Worm (Caenorhabditis elegans) whole organism, L1 larva: ENCODE measurements around the gene srg-27.

ENCODE experiments used
- C16A3.4 ChIP-seq: fragments of 150-350 bp; optimal IDR thresholded peaks from 2 replicates; lab custom pipeline; 2014; ENCODE audit warnings: missing biosample characterization, missing genetic modification characterization
- Y116A8C.19 ChIP-seq: sonication (generic microtip); optimal IDR thresholded peaks from 2 replicates; lab custom pipeline; 2016; ENCODE audit warnings: missing compliant biosample characterization, missing genetic modification characterization, borderline replicate concordance
- aha-1 ChIP-seq: fragments of 150-350 bp; optimal IDR thresholded peaks from 2 replicates; lab custom pipeline; 2014; ENCODE audit warnings: missing biosample characterization, missing genetic modification characterization
- ama-1 ChIP-seq: fragments of 150-350 bp; optimal IDR thresholded peaks from 2 replicates; lab custom pipeline; 2014
- blmp-1 ChIP-seq: fragments of 150-350 bp; optimal IDR thresholded peaks from 2 replicates; lab custom pipeline; 2014; ENCODE audit warnings: missing biosample characterization, missing genetic modification characterization
- ceh-8 ChIP-seq: fragments of 200-800 bp; sonication (Bioruptor generic); optimal IDR thresholded peaks from 2 replicates; lab custom pipeline; 2018; ENCODE audit warnings: mild to moderate bottlenecking, missing genetic modification characterization, moderate library complexity, missing compliant biosample characterization
- ceh-82 ChIP-seq, 3 experiments: fragments of 150-350 bp in 1 of 3; sonication (generic microtip) in 2 of 3; optimal IDR thresholded peaks; 2 replicates each; lab custom pipeline; 2014 to 2017; ENCODE audit warnings: missing biosample characterization in 3 of 3, missing genetic modification characterization in 3 of 3
- dpl-1 ChIP-seq, 3 experiments: fragments of 150-350 bp in 2 of 3; sonication (generic microtip) in 1 of 3; optimal IDR thresholded peaks; 2 replicates each; lab custom pipeline; 2014 to 2017; ENCODE audit warnings: missing biosample characterization in 3 of 3, missing genetic modification characterization in 3 of 3, missing genetic modification reagents in 3 of 3
- dsc-1 ChIP-seq: sonication (generic microtip); optimal IDR thresholded peaks from 2 replicates; lab custom pipeline; 2016; ENCODE audit warnings: mild to moderate bottlenecking, missing genetic modification characterization, missing compliant biosample characterization
- efl-1 ChIP-seq, 4 experiments: fragments of 150-350 bp; optimal IDR thresholded peaks in 3 of 4; peaks in 1 of 4; 1 replicate in 1 of 4; 2 replicates in 3 of 4; lab custom pipeline; 2014; ENCODE audit warnings: missing biosample characterization in 2 of 4, missing genetic modification characterization in 2 of 4, missing genetic modification reagents in 2 of 4
- elt-2 ChIP-seq: sonication (generic microtip); optimal IDR thresholded peaks from 2 replicates; lab custom pipeline; 2016; ENCODE audit warnings: missing genetic modification characterization, mild to moderate bottlenecking, inconsistent platforms, missing compliant biosample characterization, missing genetic modification reagents
- elt-3 ChIP-seq, 6 experiments: fragments of 150-350 bp in 1 of 6; sonication (generic microtip); optimal IDR thresholded peaks; 2 replicates each; lab custom pipeline; 2017 to 2018; ENCODE audit warnings: missing biosample characterization in 6 of 6, missing genetic modification characterization in 6 of 6, inconsistent platforms in 1 of 6
- fkh-10 ChIP-seq: sonication (generic microtip); optimal IDR thresholded peaks from 2 replicates; lab custom pipeline; 2017; ENCODE audit warnings: missing biosample characterization, missing genetic modification reagents, missing genetic modification characterization
- fkh-8 ChIP-seq: sonication (generic microtip); optimal IDR thresholded peaks from 2 replicates; lab custom pipeline; 2016; ENCODE audit warnings: mild to moderate bottlenecking, missing genetic modification characterization, missing compliant biosample characterization
- grh-1 ChIP-seq: fragments of 200-800 bp; sonication (Bioruptor generic); IDR thresholded peaks from 2 replicates; pipeline ENCODE4 v1.3.6; 2022; ENCODE audit warnings: missing genetic modification reagents, missing genetic modification characterization, missing compliant biosample characterization
- jun-1 ChIP-seq: fragments of 150-350 bp; optimal IDR thresholded peaks from 2 replicates; lab custom pipeline; 2014; ENCODE audit warnings: missing biosample characterization, missing genetic modification reagents, missing genetic modification characterization
- lin-13 ChIP-seq: fragments of 150-350 bp; optimal IDR thresholded peaks from 2 replicates; lab custom pipeline; 2014; ENCODE audit warnings: missing biosample characterization, missing genetic modification reagents, missing genetic modification characterization
- lin-15B ChIP-seq: fragments of 150-350 bp; sonication (generic microtip); optimal IDR thresholded peaks from 3 replicates; lab custom pipeline; 2014; ENCODE audit warnings: missing biosample characterization, missing genetic modification characterization
- mdl-1 ChIP-seq, 2 experiments: fragments of 150-350 bp; optimal IDR thresholded peaks; 2 replicates each; lab custom pipeline; 2014 to 2017; ENCODE audit warnings: missing biosample characterization in 2 of 2, missing genetic modification characterization in 2 of 2, inconsistent platforms in 1 of 2
- mef-2 ChIP-seq: fragments of 150-350 bp; optimal IDR thresholded peaks from 2 replicates; lab custom pipeline; 2014; ENCODE audit warnings: missing biosample characterization, missing genetic modification characterization
- nhr-11 ChIP-seq: fragments of 150-350 bp; optimal IDR thresholded peaks from 2 replicates; lab custom pipeline; 2014; ENCODE audit warnings: missing biosample characterization, missing genetic modification characterization
- nhr-84 ChIP-seq: sonication (generic microtip); optimal IDR thresholded peaks from 2 replicates; lab custom pipeline; 2017; ENCODE audit warnings: missing biosample characterization, missing genetic modification characterization
- pag-3 ChIP-seq: sonication (generic microtip); optimal IDR thresholded peaks from 2 replicates; lab custom pipeline; 2017; ENCODE audit warnings: missing genetic modification characterization, mild to moderate bottlenecking, missing compliant biosample characterization, antibody characterized with exemption, borderline replicate concordance; ENCODE audit not compliant: insufficient read depth
- pqm-1 ChIP-seq: sonication (generic microtip); optimal IDR thresholded peaks from 3 replicates; lab custom pipeline; 2017; ENCODE audit warnings: missing biosample characterization, missing genetic modification characterization
- snu-23 ChIP-seq: sonication (generic microtip); optimal IDR thresholded peaks from 2 replicates; lab custom pipeline; 2016; ENCODE audit warnings: missing genetic modification characterization, missing compliant biosample characterization
- sox-4 ChIP-seq: sonication (generic microtip); optimal IDR thresholded peaks from 2 replicates; lab custom pipeline; 2016; ENCODE audit warnings: missing genetic modification characterization, missing compliant biosample characterization
- sup-37 ChIP-seq: fragments of 200-800 bp; sonication (Bioruptor generic); optimal IDR thresholded peaks from 2 replicates; lab custom pipeline; 2018; ENCODE audit warnings: mild to moderate bottlenecking, missing genetic modification characterization, missing compliant biosample characterization
- tbx-2 ChIP-seq: sonication (generic microtip); optimal IDR thresholded peaks from 2 replicates; lab custom pipeline; 2016; ENCODE audit warnings: missing genetic modification characterization, missing compliant biosample characterization
- tlp-1 ChIP-seq: fragments of 150-350 bp; optimal IDR thresholded peaks from 2 replicates; lab custom pipeline; 2014; ENCODE audit warnings: missing biosample characterization, missing genetic modification characterization
- xbp-1 ChIP-seq: sonication (generic microtip); optimal IDR thresholded peaks from 2 replicates; lab custom pipeline; 2016; ENCODE audit warnings: missing genetic modification characterization, missing compliant biosample characterization
- zag-1 ChIP-seq: fragments of 150-350 bp; optimal IDR thresholded peaks from 2 replicates; lab custom pipeline; 2014; ENCODE audit warnings: missing biosample characterization, missing genetic modification characterization

srg-27 gene

ce11 chrV:5330967-5331366 is 8.6 kb upstream of the srg-27 start, which contains the start of gene srg-26:
Gene srg-26 (plus strand): TSS chrV:5331267.
- TF ChIP-seq efl-1 (optimal IDR thresholded peaks at IDR 0.05; lab: Kevin White, UChicago) (no peak), efl-1 (GFP tag; optimal IDR thresholded peaks at IDR 0.05 in 1 of 2; lab: Kevin White, UChicago) (peak in 1 of 2 experiments; percentile 54), sox-4 (no peak)

- TF ChIP-seq nhr-84 (tag; lab: Kevin White, UChicago) (no peak), xbp-1 (no peak), dsc-1 (tag; lab: Kevin White, UChicago) (no peak), sox-4 (no peak), fkh-10 (GFP tag; lab: Kevin White, UChicago) (no peak), fkh-8 (tag; lab: Kevin White, UChicago) (no peak), ceh-82 (tag; optimal IDR thresholded peaks at IDR 0.05; lab: Kevin White, UChicago) (no peak), lin-15B (tag; lab: Kevin White, UChicago) (no peak), efl-1 (optimal IDR thresholded peaks at IDR 0.05; lab: Kevin White, UChicago) (no peak), efl-1 (GFP tag; optimal IDR thresholded peaks at IDR 0.05 in 1 of 2; lab: Kevin White, UChicago) (no peak), lin-13 (no peak), elt-3 (tag; optimal IDR thresholded peaks at IDR 0.05; lab: Kevin White, UChicago) (no peak)
Measured at ce11 chrV:5334588-5334987, 5.0 kb upstream of the srg-27 start, which contains the start of gene srg-28. Gene srg-28 (plus strand): TSS chrV:5334888.

- no peak for TF ChIP-seq efl-1 (optimal IDR thresholded peaks at IDR 0.05; lab: Kevin White, UChicago)
- TF ChIP-seq efl-1 (GFP tag; optimal IDR thresholded peaks at IDR 0.05 in 1 of 2; lab: Kevin White, UChicago) = peak in 1 of 2 experiments; percentile 15
- TF ChIP-seq zag-1 (tag; lab: Kevin White, UChicago) = no peak
- peak; percentile 3 for TF ChIP-seq ceh-8 (GFP tag; lab: Kevin White, UChicago)
- TF ChIP-seq aha-1 (tag; lab: Kevin White, UChicago) = no peak
Measured at ce11 chrV:5336884-5337283, 2.7 kb upstream of the srg-27 start, which contains the start of gene srg-29. Gene srg-29 (plus strand): TSS chrV:5337184.

- TF ChIP-seq fkh-8 (tag; lab: Kevin White, UChicago) (peak; percentile 17), efl-1 (optimal IDR thresholded peaks at IDR 0.05; lab: Kevin White, UChicago) (no peak), efl-1 (GFP tag; optimal IDR thresholded peaks at IDR 0.05 in 1 of 2; lab: Kevin White, UChicago) (no peak), nhr-84 (tag; lab: Kevin White, UChicago) (no peak)
Measured at ce11 chrV:5345419-5345818, 5.8 kb downstream of the srg-27 start, which contains the start of gene srg-25. Gene srg-25 (minus strand): TSS chrV:5345519.

- no peak for TF ChIP-seq fkh-10 (GFP tag; lab: Kevin White, UChicago)
- TF ChIP-seq Y116A8C.19 = no peak
- TF ChIP-seq elt-2 (tag; lab: Kevin White, UChicago) = no peak
- TF ChIP-seq sup-37 (GFP tag; lab: Kevin White, UChicago) = no peak
- no peak for TF ChIP-seq ama-1 (lab: Kevin White, UChicago)
- TF ChIP-seq tbx-2 (tag; lab: Kevin White, UChicago) = no peak
- TF ChIP-seq dpl-1 (GFP tag; optimal IDR thresholded peaks at IDR 0.05; lab: Kevin White, UChicago) = no peak
- no peak for TF ChIP-seq pag-3 (tag; lab: Kevin White, UChicago)
- no peak for TF ChIP-seq ceh-8 (GFP tag; lab: Kevin White, UChicago)
- no peak for TF ChIP-seq grh-1 (GFP tag; lab: Robert Waterston, UW)
- TF ChIP-seq tlp-1 (tag; lab: Kevin White, UChicago) = no peak
- TF ChIP-seq, all 84 proteins: peak for 0
Measured at ce11 chrV:5349471-5349870, 9.9 kb downstream of the srg-27 start, which contains the start of gene T09D3.3. Gene T09D3.3 (minus strand): TSS chrV:5349571.

- no peak for TF ChIP-seq tbx-2 (tag; lab: Kevin White, UChicago)
- TF ChIP-seq mdl-1 (tag; optimal IDR thresholded peaks at IDR 0.05; lab: Kevin White, UChicago) = no peak
- TF ChIP-seq dpl-1 (GFP tag; optimal IDR thresholded peaks at IDR 0.05; lab: Kevin White, UChicago) = no peak
- TF ChIP-seq nhr-84 (tag; lab: Kevin White, UChicago) = no peak
- TF ChIP-seq mef-2 (tag; lab: Kevin White, UChicago) = no peak
- TF ChIP-seq pqm-1 (tag; lab: Kevin White, UChicago) = no peak
- no peak for TF ChIP-seq tlp-1 (tag; lab: Kevin White, UChicago)
- TF ChIP-seq jun-1 (tag; lab: Kevin White, UChicago) = no peak
- no peak for TF ChIP-seq snu-23 (GFP tag; lab: Kevin White, UChicago)
- no peak for TF ChIP-seq efl-1 (optimal IDR thresholded peaks at IDR 0.05; lab: Kevin White, UChicago)
- no peak for TF ChIP-seq efl-1 (GFP tag; optimal IDR thresholded peaks at IDR 0.05 in 1 of 2; lab: Kevin White, UChicago)
- no peak for TF ChIP-seq ceh-82 (tag; optimal IDR thresholded peaks at IDR 0.05; lab: Kevin White, UChicago)
- no peak for TF ChIP-seq nhr-11
- no peak for TF ChIP-seq C16A3.4 (tag; lab: Kevin White, UChicago)
- no peak for TF ChIP-seq blmp-1 (tag; lab: Kevin White, UChicago)
Measured at ce11 chrV:5351483-5351882, 11.9 kb downstream of the srg-27 start, which contains the start of gene srd-9. Gene srd-9 (plus strand): TSS chrV:5351783.
